Worm (Caenorhabditis elegans): Measurements from ENCODE around the gene M162.7.

- no peak for TF ChIP-seq unc-130 (tag; optimal IDR thresholded peaks at IDR 0.05)
- no peak for TF ChIP-seq ceh-8 (GFP tag; optimal IDR thresholded peaks at IDR 0.05)
- TF ChIP-seq fkh-4 (tag; optimal IDR thresholded peaks at IDR 0.05; ENCODE audit: borderline replicate concordance) = no peak
- TF ChIP-seq ztf-11 (tag; optimal IDR thresholded peaks at IDR 0.05) = no peak
- no peak for TF ChIP-seq nhr-84 (tag; optimal IDR thresholded peaks at IDR 0.05)
- TF ChIP-seq ceh-90 (tag; optimal IDR thresholded peaks at IDR 0.05) = no peak
- TF ChIP-seq ceh-82 (tag; optimal IDR thresholded peaks at IDR 0.05) = no peak
- TF ChIP-seq nhr-90 (tag; optimal IDR thresholded peaks at IDR 0.05; ENCODE audit: poor library complexity) = no peak
Observed at ce11 chrV:19801033-19801432, 6.2 kb upstream of the M162.7 start, which contains the start of gene Y116F11B.2.

Data from whole organism, L1 larva.